Worm (Caenorhabditis elegans): Measurements from ENCODE around the gene spt-5.

- TF ChIP-seq dao-5 (tag; optimal IDR thresholded peaks at IDR 0.05), result no peak
- TF ChIP-seq him-1 (tag; optimal IDR thresholded peaks at IDR 0.05), result no peak
Measured at ce11 chrIV:12044844-12045738, 6.2 kb upstream of the spt-5 start.
